Fruit fly (Drosophila melanogaster) whole organism, embryonic: ENCODE results near the gene CG17778.

Experiments used
- Abd-B ChIP-seq: fragments of 200-800 bp; sonication (Bioruptor generic); optimal IDR thresholded peaks from 2 replicates; lab custom pipeline; 2018; ENCODE audit warnings: missing biosample characterization, mild to moderate bottlenecking, missing genetic modification characterization, moderate library complexity
- Asciz ChIP-seq: fragments of 200-800 bp; sonication (Bioruptor generic); optimal IDR thresholded peaks from 2 replicates; lab custom pipeline; 2017; ENCODE audit warnings: missing biosample characterization, mild to moderate bottlenecking, missing genetic modification characterization, missing genetic modification reagents
- B-H1 ChIP-seq: fragments of 200-800 bp; sonication (Bioruptor generic); IDR thresholded peaks from 3 replicates; pipeline ENCODE4 v1.3.6; 2022; ENCODE audit warnings: missing biosample characterization, missing genetic modification characterization
- Bdp1 ChIP-seq: fragments of 200-800 bp; sonication (Bioruptor generic); optimal IDR thresholded peaks from 3 replicates; lab custom pipeline; 2016; ENCODE audit warnings: missing biosample characterization, missing genetic modification characterization
- C15 ChIP-seq: fragments of 200-800 bp; sonication (Bioruptor generic); IDR thresholded peaks from 3 replicates; pipeline ENCODE4 v1.3.6; 2022; ENCODE audit warnings: missing biosample characterization, missing genetic modification characterization
- CG1024 ChIP-seq: fragments of 200-800 bp; sonication (Bioruptor generic); IDR thresholded peaks from 2 replicates; pipeline ENCODE4 v1.3.6; 2022; ENCODE audit warnings: missing biosample characterization, missing genetic modification characterization
- CG11085 ChIP-seq: fragments of 200-800 bp; sonication (Bioruptor generic); IDR thresholded peaks from 2 replicates; pipeline ENCODE4 v1.3.6; 2022; ENCODE audit warnings: missing biosample characterization, missing genetic modification characterization
- CG11695 ChIP-seq: fragments of 200-800 bp; sonication (Bioruptor generic); IDR thresholded peaks from 3 replicates; pipeline ENCODE4 v1.3.6; 2022; ENCODE audit warnings: missing biosample characterization, missing genetic modification characterization
- CG17328 ChIP-seq: fragments of 200-800 bp; sonication (Bioruptor generic); IDR thresholded peaks from 2 replicates; pipeline ENCODE4 v1.3.6; 2022; ENCODE audit warnings: missing biosample characterization, missing genetic modification characterization
- CG1792 ChIP-seq: fragments of 200-800 bp; sonication (Bioruptor generic); optimal IDR thresholded peaks from 2 replicates; lab custom pipeline; 2016; ENCODE audit warnings: missing biosample characterization, missing genetic modification characterization
- CG2202 ChIP-seq: fragments of 200-800 bp; sonication (Bioruptor generic); optimal IDR thresholded peaks from 2 replicates; lab custom pipeline; 2018; ENCODE audit warnings: missing biosample characterization, mild to moderate bottlenecking, missing genetic modification characterization
- CG2889 ChIP-seq: fragments of 200-800 bp; sonication (Bioruptor generic); IDR thresholded peaks from 3 replicates; pipeline ENCODE4 v1.3.6; 2022; ENCODE audit warnings: missing biosample characterization, missing genetic modification characterization
- CG30020 ChIP-seq: fragments of 200-800 bp; optimal IDR thresholded peaks from 2 replicates; lab custom pipeline; 2019; ENCODE audit warnings: missing biosample characterization, mild to moderate bottlenecking, missing genetic modification characterization, moderate library complexity
- CG3407 ChIP-seq: fragments of 200-800 bp; sonication (Bioruptor generic); optimal IDR thresholded peaks from 2 replicates; lab custom pipeline; 2018; ENCODE audit warnings: missing biosample characterization, mild to moderate bottlenecking, missing genetic modification characterization
- CG34422 ChIP-seq: fragments of 200-800 bp; sonication (Bioruptor generic); IDR thresholded peaks from 3 replicates; pipeline ENCODE4 v1.3.6; 2022; ENCODE audit warnings: missing biosample characterization, missing genetic modification characterization
- CG4404 ChIP-seq: fragments of 200-800 bp; sonication (Bioruptor generic); IDR thresholded peaks from 2 replicates; pipeline ENCODE4 v1.3.6; 2022; ENCODE audit warnings: missing biosample characterization, missing genetic modification characterization
- CG5245 ChIP-seq: fragments of 200-800 bp; sonication (Bioruptor generic); optimal IDR thresholded peaks from 3 replicates; lab custom pipeline; 2016; ENCODE audit warnings: missing biosample characterization, missing genetic modification characterization
- CG6254 ChIP-seq: fragments of 200-800 bp; sonication (Bioruptor generic); optimal IDR thresholded peaks from 3 replicates; lab custom pipeline; 2017; ENCODE audit warnings: mild to moderate bottlenecking, missing biosample characterization, missing genetic modification reagents, missing genetic modification characterization
- CG8290 ChIP-seq, 3 experiments: fragments of 200-800 bp; sonication (Bioruptor generic); optimal IDR thresholded peaks; 2 replicates each; lab custom pipeline; 2016 to 2019; ENCODE audit warnings: missing biosample characterization in 3 of 3, missing genetic modification characterization in 3 of 3, mild to moderate bottlenecking in 2 of 3, moderate library complexity in 1 of 3
- CG8478 ChIP-seq: fragments of >200 bp; optimal IDR thresholded peaks from 2 replicates; lab custom pipeline; 2018
- CG8944 ChIP-seq: fragments of 200-800 bp; sonication (Bioruptor generic); optimal IDR thresholded peaks from 3 replicates; lab custom pipeline; 2016; ENCODE audit warnings: missing biosample characterization, missing genetic modification characterization
- CoRest ChIP-seq: fragments of 200-800 bp; sonication (Bioruptor generic); optimal IDR thresholded peaks from 3 replicates; lab custom pipeline; 2018; ENCODE audit warnings: missing biosample characterization, mild to moderate bottlenecking, missing genetic modification characterization, moderate library complexity
- Dad ChIP-seq: fragments of 200-800 bp; sonication (Bioruptor generic); optimal IDR thresholded peaks from 3 replicates; lab custom pipeline; 2016; ENCODE audit warnings: missing biosample characterization, missing genetic modification characterization
- Dbx ChIP-seq: fragments of 200-800 bp; sonication (Bioruptor generic); IDR thresholded peaks from 3 replicates; pipeline ENCODE4 v1.3.6; 2022; ENCODE audit warnings: missing biosample characterization, missing genetic modification characterization
- Dip3 ChIP-seq: fragments of 200-800 bp; sonication (Bioruptor generic); optimal IDR thresholded peaks from 3 replicates; lab custom pipeline; 2016; ENCODE audit warnings: missing biosample characterization, missing genetic modification characterization
- Elba2 ChIP-seq: fragments of 200-800 bp; sonication (Bioruptor generic); optimal IDR thresholded peaks from 3 replicates; lab custom pipeline; 2016; ENCODE audit warnings: missing biosample characterization, missing genetic modification characterization
- Ets65A ChIP-seq: fragments of 200-800 bp; sonication (Bioruptor generic); peaks from one replicate; lab custom pipeline; 2016; ENCODE audit warnings: missing biosample characterization, missing genetic modification characterization
- Hr3 ChIP-seq: fragments of 200-800 bp; sonication (Bioruptor generic); optimal IDR thresholded peaks from 3 replicates; lab custom pipeline; 2016; ENCODE audit warnings: missing biosample characterization, missing genetic modification characterization
- Hr78 ChIP-seq, 2 experiments: fragments of 200-800 bp in 1 of 2; fragments of >200 bp in 1 of 2; sonication (Bioruptor generic) in 1 of 2; optimal IDR thresholded peaks; 2 replicates each; lab custom pipeline; 2017 to 2019; ENCODE audit warnings: missing biosample characterization in 2 of 2, missing genetic modification characterization in 2 of 2, mild to moderate bottlenecking in 1 of 2, moderate library complexity in 1 of 2
- Mes4 ChIP-seq: fragments of 200-800 bp; sonication (Bioruptor generic); optimal IDR thresholded peaks from 2 replicates; lab custom pipeline; 2016; ENCODE audit warnings: missing biosample characterization, missing genetic modification characterization
- PHDP ChIP-seq: fragments of 200-800 bp; sonication (Bioruptor generic); optimal IDR thresholded peaks from 3 replicates; lab custom pipeline; 2018; ENCODE audit warnings: missing biosample characterization, mild to moderate bottlenecking, missing genetic modification characterization, moderate library complexity
- Ssrp ChIP-seq: fragments of 200-800 bp; sonication (Bioruptor generic); optimal IDR thresholded peaks from 2 replicates; lab custom pipeline; 2018; ENCODE audit warnings: missing biosample characterization, mild to moderate bottlenecking, missing genetic modification characterization, moderate library complexity
- ara ChIP-seq: fragments of 200-800 bp; sonication (Bioruptor generic); IDR thresholded peaks from 2 replicates; pipeline ENCODE4 v1.3.6; 2022; ENCODE audit warnings: missing biosample characterization, missing genetic modification characterization
- bab2 ChIP-seq: fragments of 200-800 bp; sonication (Bioruptor generic); optimal IDR thresholded peaks from 2 replicates; lab custom pipeline; 2016; ENCODE audit warnings: missing biosample characterization, missing genetic modification characterization
- corto ChIP-seq: fragments of 200-800 bp; sonication (Bioruptor generic); optimal IDR thresholded peaks from 2 replicates; lab custom pipeline; 2016; ENCODE audit warnings: missing biosample characterization, mild to moderate bottlenecking, missing genetic modification characterization, moderate library complexity
- crol ChIP-seq: fragments of 200-800 bp; sonication (Bioruptor generic); IDR thresholded peaks from 2 replicates; pipeline ENCODE4 v1.3.6; 2022; ENCODE audit warnings: missing biosample characterization, missing genetic modification characterization
- danr ChIP-seq: fragments of 200-800 bp; sonication (Bioruptor generic); IDR thresholded peaks from 2 replicates; pipeline ENCODE4 v1.3.6; 2022; ENCODE audit warnings: missing biosample characterization, missing genetic modification characterization
- gcm ChIP-seq: fragments of 200-800 bp; sonication (Bioruptor generic); optimal IDR thresholded peaks from 2 replicates; lab custom pipeline; 2019; ENCODE audit warnings: missing biosample characterization, mild to moderate bottlenecking, missing genetic modification characterization, moderate library complexity
- grau ChIP-seq: fragments of 200-800 bp; optimal IDR thresholded peaks from 3 replicates; lab custom pipeline; 2019; ENCODE audit warnings: missing biosample characterization, mild to moderate bottlenecking, missing genetic modification characterization, moderate library complexity
- grn ChIP-seq: fragments of 200-800 bp; sonication (Bioruptor generic); optimal IDR thresholded peaks from 3 replicates; lab custom pipeline; 2017; ENCODE audit warnings: missing biosample characterization, missing genetic modification characterization
- gro ChIP-seq: fragments of 200-800 bp; sonication (Bioruptor generic); optimal IDR thresholded peaks from 2 replicates; lab custom pipeline; 2016; ENCODE audit warnings: missing biosample characterization, missing genetic modification characterization
- ind ChIP-seq: fragments of 200-800 bp; sonication (Bioruptor generic); optimal IDR thresholded peaks from 3 replicates; lab custom pipeline; 2016; ENCODE audit warnings: missing biosample characterization, missing genetic modification characterization
- jigr1 ChIP-seq: fragments of 200-800 bp; sonication (Bioruptor generic); IDR thresholded peaks from 3 replicates; pipeline ENCODE4 v1.3.6; 2022; ENCODE audit warnings: missing biosample characterization, missing genetic modification characterization
- maf-S ChIP-seq: fragments of 200-800 bp; sonication (Bioruptor generic); optimal IDR thresholded peaks from 2 replicates; lab custom pipeline; 2016; ENCODE audit warnings: missing biosample characterization, missing genetic modification characterization
- prd ChIP-seq, 3 experiments: fragments of >200 bp in 2 of 3; fragments of 200-800 bp in 1 of 3; sonication (Bioruptor generic) in 1 of 3; optimal IDR thresholded peaks in 2 of 3; IDR thresholded peaks in 1 of 3; 2 replicates in 2 of 3; 3 replicates in 1 of 3; pipeline versions ENCODE4 v1.3.6 to Lab custom; 2017 to 2022; ENCODE audit warnings: missing biosample characterization in 1 of 3, missing genetic modification characterization in 1 of 3
- slbo ChIP-seq: fragments of 200-800 bp; sonication (Bioruptor generic); IDR thresholded peaks from 2 replicates; pipeline ENCODE4 v1.3.6; 2022; ENCODE audit warnings: missing biosample characterization, missing genetic modification characterization
- tap ChIP-seq: fragments of 200-800 bp; optimal IDR thresholded peaks from 3 replicates; lab custom pipeline; 2019; ENCODE audit warnings: missing biosample characterization, mild to moderate bottlenecking, missing genetic modification characterization, moderate library complexity
- tio ChIP-seq: fragments of 200-800 bp; sonication (Bioruptor generic); optimal IDR thresholded peaks from 2 replicates; lab custom pipeline; 2017; ENCODE audit warnings: missing biosample characterization, missing genetic modification characterization, inconsistent platforms
- yki ChIP-seq: fragments of >200 bp; optimal IDR thresholded peaks from 3 replicates; lab custom pipeline; 2018
- zf30C ChIP-seq: fragments of 200-800 bp; sonication (Bioruptor generic); optimal IDR thresholded peaks from 3 replicates; lab custom pipeline; 2018; ENCODE audit warnings: missing biosample characterization, mild to moderate bottlenecking, missing genetic modification characterization

CG17778 gene

dm6 chrX:523179-523851 lies 28.9 kb downstream of the CG17778 start, which contains the start of gene elav (continued):
- TF ChIP-seq gcm (GFP tag; lab: Kevin White, UChicago) (peak; percentile 99), Hr3 (GFP tag; lab: Kevin White, UChicago) (peak; percentile 98), CG1024 (peak; percentile 90), jigr1 (GFP tag; lab: Robert Waterston, UW) (peak; percentile 94), CoRest (tag; lab: Kevin White, UChicago) (peak; percentile 99), CG2889 (GFP tag; lab: Robert Waterston, UW) (peak; percentile 95), tap (peak; percentile 98), CG11695 (GFP tag; lab: Robert Waterston, UW) (peak; percentile 99), CG1792 (GFP tag; lab: Kevin White, UChicago) (peak; percentile 93), Asciz (peak; percentile 97), slbo (peak; percentile 99), CG2202 (tag; lab: Kevin White, UChicago) (peak; percentile 99), CG4404 (GFP tag; lab: Robert Waterston, UW) (peak; percentile 99), Bdp1 (peak; percentile 92), Dbx (GFP tag; lab: Robert Waterston, UW) (peak; percentile 99), CG6254 (GFP tag; lab: Kevin White, UChicago) (peak; percentile 96), Mes4 (peak; percentile 94), Ssrp (tag; lab: Kevin White, UChicago) (peak; percentile 97), CG3407 (GFP tag; lab: Kevin White, UChicago) (peak; percentile 96), Ets65A (GFP tag; lab: Kevin White, UChicago) (peak; percentile 98), Elba2 (peak; percentile 84), CG8478 (lab: Kevin White, UChicago) (no peak), zf30C (GFP tag; lab: Kevin White, UChicago) (peak; percentile 58), danr (GFP tag; lab: Robert Waterston, UW) (peak; percentile 97), gro (peak; percentile 97), yki (peak; percentile 72), grau (tag; lab: Kevin White, UChicago) (peak; percentile 98), Hr78 (GFP tag; optimal IDR thresholded peaks at IDR 0.05; lab: Kevin White, UChicago) (peak in 1 of 2 experiments; percentile 94), CG8944 (GFP tag; lab: Kevin White, UChicago) (peak; percentile 96), CG8290 (GFP tag; optimal IDR thresholded peaks at IDR 0.05; lab: Kevin White, UChicago) (peak; percentile 98), CG8290 (tag; optimal IDR thresholded peaks at IDR 0.05; lab: Kevin White, UChicago) (peak; percentile 88 to 95), CG17328 (GFP tag; lab: Robert Waterston, UW) (peak; percentile 98), CG11085 (peak; percentile 97), ara (GFP tag; lab: Robert Waterston, UW) (peak; percentile 97), B-H1 (peak; percentile 96), maf-S (GFP tag; lab: Kevin White, UChicago) (peak; percentile 96), grn (GFP tag; lab: Kevin White, UChicago) (peak; percentile 84), Dip3 (GFP tag; lab: Kevin White, UChicago) (peak; percentile 95), bab2 (GFP tag; lab: Kevin White, UChicago) (peak; percentile 97), Dad (peak; percentile 95), ind (GFP tag; lab: Kevin White, UChicago) (peak; percentile 98), CG34422 (GFP tag; lab: Robert Waterston, UW) (peak; percentile 98), crol (GFP tag; lab: Robert Waterston, UW) (peak; percentile 78), CG30020 (tag; lab: Kevin White, UChicago) (peak; percentile 89), tio (GFP tag; lab: Kevin White, UChicago) (peak; percentile 96), PHDP (tag; lab: Kevin White, UChicago) (peak; percentile 99), C15 (GFP tag; lab: Robert Waterston, UW) (peak; percentile 95), prd (optimal IDR thresholded peaks at IDR 0.05; lab: Kevin White, UChicago) (no peak), prd (GFP tag; IDR thresholded peaks at IDR 0.05; lab: Robert Waterston, UW) (peak; percentile 99), Abd-B (GFP tag; lab: Kevin White, UChicago) (peak; percentile 96), corto (peak; percentile 94), CG5245 (GFP tag; lab: Kevin White, UChicago) (peak; percentile 96)
